Fruit fly (Drosophila melanogaster): Measurements from ENCODE around the gene ko.

Gene ko

dm6 chr3L:21036257-21036957 lies 94.6 kb downstream of the ko start:
- TF ChIP-seq CG12768 (GFP tag; optimal IDR thresholded peaks at IDR 0.05), result peak; percentile 12
- TF ChIP-seq cnc (optimal IDR thresholded peaks at IDR 0.05), result no peak
- TF ChIP-seq kay (GFP tag; ENCODE audit: borderline replicate concordance), result no peak
- TF ChIP-seq Crg-1 (GFP tag; optimal IDR thresholded peaks at IDR 0.05), result peak; percentile 27
- TF ChIP-seq CG7101 (tag; optimal IDR thresholded peaks at IDR 0.05), result peak; percentile 31
- peak; percentile 6 for TF ChIP-seq CG14711 (tag; optimal IDR thresholded peaks at IDR 0.05)
- TF ChIP-seq tj (GFP tag; optimal IDR thresholded peaks at IDR 0.05), result no peak
- peak; percentile 88 for TF ChIP-seq cic (GFP tag; optimal IDR thresholded peaks at IDR 0.05)
- peak; percentile 28 for TF ChIP-seq CG11617 (GFP tag; optimal IDR thresholded peaks at IDR 0.05)
- TF ChIP-seq CG33017 (tag; optimal IDR thresholded peaks at IDR 0.05), result peak; percentile 51
- TF ChIP-seq CG7045 (GFP tag; optimal IDR thresholded peaks at IDR 0.05), result peak; percentile 18
- peak; percentile 21 for TF ChIP-seq pad (GFP tag; optimal IDR thresholded peaks at IDR 0.05)
- TF ChIP-seq Mnt (GFP tag; optimal IDR thresholded peaks at IDR 0.05), result peak; percentile 27

- TF ChIP-seq Mnt (GFP tag; optimal IDR thresholded peaks at IDR 0.05), result no peak
- TF ChIP-seq CG14711 (tag; optimal IDR thresholded peaks at IDR 0.05), result no peak
- TF ChIP-seq ovo (GFP tag; optimal IDR thresholded peaks at IDR 0.05), result no peak
- TF ChIP-seq bab1 (GFP tag; optimal IDR thresholded peaks at IDR 0.05), result no peak
- TF ChIP-seq toe (GFP tag; optimal IDR thresholded peaks at IDR 0.05), result no peak
- TF ChIP-seq CG33017 (tag; optimal IDR thresholded peaks at IDR 0.05), result no peak
Observed at dm6 chr3L:21035231-21035630, 95.7 kb downstream of the ko start.

DNA sequence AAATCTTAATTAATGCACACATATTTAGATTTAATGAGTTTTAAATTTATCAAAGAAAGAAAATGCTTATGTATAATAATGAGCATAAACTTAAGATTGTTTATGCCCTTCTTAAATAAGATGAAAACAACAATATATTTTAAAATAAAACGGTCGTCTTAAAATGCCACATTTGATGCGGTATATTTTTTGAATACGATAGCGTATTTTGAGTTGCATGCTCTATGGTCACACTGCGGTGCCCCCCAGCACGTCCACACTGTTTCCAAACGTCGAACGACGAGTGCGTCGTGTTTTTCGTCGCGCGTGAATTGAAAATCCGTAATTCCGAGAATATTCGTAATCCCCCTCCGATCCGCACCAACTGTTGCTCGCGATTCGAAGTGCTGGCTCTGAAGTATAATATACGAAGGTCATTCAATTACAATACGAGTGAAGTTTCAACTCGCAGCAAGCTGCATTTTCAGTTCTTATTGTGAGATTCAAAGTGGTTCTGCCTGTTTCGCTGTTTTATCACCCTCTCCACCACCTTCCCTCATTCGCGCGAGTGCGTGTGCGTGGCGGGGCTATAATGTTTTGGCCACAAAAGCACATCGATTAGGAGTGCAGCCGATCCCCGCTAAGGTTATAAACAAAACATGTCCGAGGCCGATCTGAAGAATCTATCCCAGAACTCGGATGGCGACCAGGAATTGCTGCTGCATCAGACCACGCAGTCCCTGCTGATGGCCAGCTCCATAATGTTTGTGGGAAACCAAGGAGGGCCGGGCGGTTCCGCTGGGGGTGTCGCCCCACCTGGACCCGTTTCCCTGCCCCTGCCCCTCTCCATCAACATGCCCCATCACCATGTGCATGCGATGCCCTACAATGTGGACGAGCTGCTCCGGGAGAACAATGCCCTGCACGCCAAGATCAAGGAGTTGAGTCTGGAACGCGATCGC lies 96.4 kb downstream of the ko start, which contains the start of gene siz:
siz (plus strand) TSS at position 255 of the 941 bp plus-strand sequence.
- TF ChIP-seq cic (GFP tag; optimal IDR thresholded peaks at IDR 0.05), result peak; percentile 4
- no peak for TF ChIP-seq bab1 (GFP tag; optimal IDR thresholded peaks at IDR 0.05)
- TF ChIP-seq pad (GFP tag; optimal IDR thresholded peaks at IDR 0.05), result no peak
- TF ChIP-seq toe (GFP tag; optimal IDR thresholded peaks at IDR 0.05), result no peak
- TF ChIP-seq ovo (GFP tag; optimal IDR thresholded peaks at IDR 0.05), result no peak
- peak; percentile 56 for TF ChIP-seq tj (GFP tag; optimal IDR thresholded peaks at IDR 0.05)
- no peak for TF ChIP-seq CG7045 (GFP tag; optimal IDR thresholded peaks at IDR 0.05)
- no peak for TF ChIP-seq cnc (optimal IDR thresholded peaks at IDR 0.05)
- TF ChIP-seq CG5204 (GFP tag; optimal IDR thresholded peaks at IDR 0.05), result no peak
- peak; percentile 48 for TF ChIP-seq Mnt (GFP tag; optimal IDR thresholded peaks at IDR 0.05)
- no peak for TF ChIP-seq kay (GFP tag; ENCODE audit: borderline replicate concordance)
- no peak for TF ChIP-seq CG33017 (tag; optimal IDR thresholded peaks at IDR 0.05)
- TF ChIP-seq Crg-1 (GFP tag; optimal IDR thresholded peaks at IDR 0.05), result peak; percentile 39
- peak; percentile 1 for TF ChIP-seq CG1620 (GFP tag; optimal IDR thresholded peaks at IDR 0.05)
- peak; percentile 18 for TF ChIP-seq CG12768 (GFP tag; optimal IDR thresholded peaks at IDR 0.05)
- no peak for TF ChIP-seq Clk (GFP tag; optimal IDR thresholded peaks at IDR 0.05)
- peak; percentile 14 for TF ChIP-seq Hr96 (GFP tag; optimal IDR thresholded peaks at IDR 0.05)
- TF ChIP-seq CG11617 (GFP tag; optimal IDR thresholded peaks at IDR 0.05), result no peak
- peak; percentile 38 for TF ChIP-seq CG14711 (tag; optimal IDR thresholded peaks at IDR 0.05)
- TF ChIP-seq CG7101 (tag; optimal IDR thresholded peaks at IDR 0.05), result peak; percentile 27

dm6 chr3L:21034103-21034280 lies 97.0 kb downstream of the ko start, which contains the start of gene CG10581:
Gene CG10581 (minus strand): TSS chr3L:21034203.
- TF ChIP-seq CG14711 (tag; optimal IDR thresholded peaks at IDR 0.05) (no peak), CG1620 (GFP tag; optimal IDR thresholded peaks at IDR 0.05) (no peak), Clk (GFP tag; optimal IDR thresholded peaks at IDR 0.05) (no peak), Hr96 (GFP tag; optimal IDR thresholded peaks at IDR 0.05) (no peak), bab1 (GFP tag; optimal IDR thresholded peaks at IDR 0.05) (no peak), tj (GFP tag; optimal IDR thresholded peaks at IDR 0.05) (no peak), pad (GFP tag; optimal IDR thresholded peaks at IDR 0.05) (no peak), toe (GFP tag; optimal IDR thresholded peaks at IDR 0.05) (no peak), cnc (optimal IDR thresholded peaks at IDR 0.05) (no peak), CG12768 (GFP tag; optimal IDR thresholded peaks at IDR 0.05) (no peak), CG7045 (GFP tag; optimal IDR thresholded peaks at IDR 0.05) (no peak), CG7101 (tag; optimal IDR thresholded peaks at IDR 0.05) (no peak), Crg-1 (GFP tag; optimal IDR thresholded peaks at IDR 0.05) (no peak), kay (GFP tag; ENCODE audit: borderline replicate concordance) (no peak), Mnt (GFP tag; optimal IDR thresholded peaks at IDR 0.05) (no peak), ovo (GFP tag; optimal IDR thresholded peaks at IDR 0.05) (no peak), CG11617 (GFP tag; optimal IDR thresholded peaks at IDR 0.05) (no peak), CG5204 (GFP tag; optimal IDR thresholded peaks at IDR 0.05) (no peak), CG33017 (tag; optimal IDR thresholded peaks at IDR 0.05) (no peak), cic (GFP tag; optimal IDR thresholded peaks at IDR 0.05) (no peak)

DNA sequence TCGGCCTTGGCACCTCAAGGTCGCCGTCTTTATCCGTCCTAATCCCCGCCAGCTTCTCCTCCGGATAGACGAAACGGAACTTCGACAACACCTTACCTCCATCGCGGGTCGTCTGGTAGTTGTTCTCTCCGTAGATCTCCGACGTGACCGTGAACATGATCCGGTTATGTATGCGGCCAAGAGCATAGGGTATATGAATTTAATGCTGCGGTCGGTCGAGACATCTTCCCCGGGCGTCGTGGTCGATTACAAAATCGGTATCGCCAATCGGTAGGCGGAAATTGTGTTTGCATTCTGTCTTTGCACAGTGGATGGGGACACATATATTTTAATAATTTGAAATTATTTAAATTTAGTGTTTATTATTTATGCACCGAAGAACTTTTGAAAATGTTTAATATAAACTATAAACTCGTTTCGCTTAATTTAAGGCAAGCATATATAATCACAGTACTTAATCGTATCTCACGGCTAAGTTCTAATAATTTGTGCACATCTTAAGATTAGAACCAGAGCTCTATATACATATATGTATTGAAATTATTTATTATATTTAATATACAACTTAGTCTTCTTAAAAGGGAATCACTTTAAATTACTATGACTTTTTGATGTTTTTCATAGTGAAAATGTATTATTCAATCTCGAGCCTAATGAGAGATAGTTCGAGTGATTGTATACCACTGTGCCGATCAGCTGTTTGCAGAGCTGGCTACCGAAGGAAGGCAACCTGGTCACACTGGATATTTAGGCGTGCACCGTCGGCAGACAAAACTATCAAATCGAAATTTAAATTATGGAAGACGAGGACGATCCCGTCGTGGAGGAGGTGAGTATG lies 99.6 kb downstream of the ko start, which contains the start of the genes CG10584 and Polr3E:
CG10584 (minus strand) TSS at position 268 of the 838 bp plus-strand sequence.
Polr3E (plus strand) TSS at position 733 of the 838 bp plus-strand sequence.
- TF ChIP-seq CG1620 (GFP tag; optimal IDR thresholded peaks at IDR 0.05) (peak; percentile 42), ovo (GFP tag; optimal IDR thresholded peaks at IDR 0.05) (peak; percentile 89), toe (GFP tag; optimal IDR thresholded peaks at IDR 0.05) (peak; percentile 82), CG5204 (GFP tag; optimal IDR thresholded peaks at IDR 0.05) (no peak), cnc (optimal IDR thresholded peaks at IDR 0.05) (no peak), kay (GFP tag; ENCODE audit: borderline replicate concordance) (no peak), CG7045 (GFP tag; optimal IDR thresholded peaks at IDR 0.05) (peak; percentile 95), tj (GFP tag; optimal IDR thresholded peaks at IDR 0.05) (peak; percentile 82), Crg-1 (GFP tag; optimal IDR thresholded peaks at IDR 0.05) (peak; percentile 86), pad (GFP tag; optimal IDR thresholded peaks at IDR 0.05) (peak; percentile 87), bab1 (GFP tag; optimal IDR thresholded peaks at IDR 0.05) (peak; percentile 90), CG12768 (GFP tag; optimal IDR thresholded peaks at IDR 0.05) (peak; percentile 96), Hr96 (GFP tag; optimal IDR thresholded peaks at IDR 0.05) (peak; percentile 71), Clk (GFP tag; optimal IDR thresholded peaks at IDR 0.05) (peak; percentile 84), CG11617 (GFP tag; optimal IDR thresholded peaks at IDR 0.05) (peak; percentile 97), CG33017 (tag; optimal IDR thresholded peaks at IDR 0.05) (peak; percentile 93), cic (GFP tag; optimal IDR thresholded peaks at IDR 0.05) (peak; percentile 77), CG14711 (tag; optimal IDR thresholded peaks at IDR 0.05) (peak; percentile 86), CG7101 (tag; optimal IDR thresholded peaks at IDR 0.05) (peak; percentile 93), Mnt (GFP tag; optimal IDR thresholded peaks at IDR 0.05) (peak; percentile 76)
